Worm (Caenorhabditis elegans) whole organism, L2 larva: ENCODE data around the gene sdz-10.

Experiments
- C34F6.9 ChIP-seq: fragments of 150-350 bp; optimal IDR thresholded peaks from 2 replicates; lab custom pipeline; 2014; ENCODE audit warnings: missing biosample characterization, missing genetic modification characterization
- R02D3.7 ChIP-seq: fragments of 150-350 bp; optimal IDR thresholded peaks from 2 replicates; lab custom pipeline; 2014; ENCODE audit warnings: missing biosample characterization, missing genetic modification characterization
- alr-1 ChIP-seq: fragments of 150-350 bp; optimal IDR thresholded peaks from 2 replicates; lab custom pipeline; 2014; ENCODE audit warnings: missing biosample characterization, missing genetic modification characterization
- aly-2 ChIP-seq: fragments of 150-350 bp; optimal IDR thresholded peaks from 2 replicates; lab custom pipeline; 2014; ENCODE audit warnings: missing biosample characterization, missing genetic modification characterization
- crh-2 ChIP-seq: sonication (generic microtip); optimal IDR thresholded peaks from 2 replicates; lab custom pipeline; 2017; ENCODE audit warnings: missing biosample characterization, missing genetic modification characterization
- dmd-4 ChIP-seq: sonication (generic microtip); optimal IDR thresholded peaks from 2 replicates; lab custom pipeline; 2017; ENCODE audit warnings: missing biosample characterization, missing genetic modification characterization
- gmeb-1 ChIP-seq: fragments of 150-350 bp; optimal IDR thresholded peaks from 2 replicates; lab custom pipeline; 2014; ENCODE audit warnings: missing biosample characterization, missing genetic modification characterization
- lin-39 ChIP-seq: fragments of 150-350 bp; optimal IDR thresholded peaks from 2 replicates; lab custom pipeline; 2014; ENCODE audit warnings: missing biosample characterization, missing genetic modification reagents, missing genetic modification characterization
- mab-5 ChIP-seq: fragments of 150-350 bp; optimal IDR thresholded peaks from 2 replicates; lab custom pipeline; 2014; ENCODE audit warnings: missing biosample characterization, missing genetic modification characterization
- mbf-1 ChIP-seq: sonication (generic microtip); optimal IDR thresholded peaks from 2 replicates; lab custom pipeline; 2017; ENCODE audit warnings: missing biosample characterization, missing genetic modification characterization
- mdl-1 ChIP-seq, 2 experiments: fragments of 150-350 bp in 1 of 2; sonication (generic microtip) in 1 of 2; optimal IDR thresholded peaks; 2 replicates each; lab custom pipeline; 2017; ENCODE audit warnings: missing biosample characterization in 2 of 2, missing genetic modification characterization in 2 of 2
- nhr-10 ChIP-seq: sonication (generic microtip); optimal IDR thresholded peaks from 2 replicates; lab custom pipeline; 2017; ENCODE audit warnings: missing biosample characterization, missing genetic modification characterization
- nhr-23 ChIP-seq: fragments of 150-350 bp; optimal IDR thresholded peaks from 2 replicates; lab custom pipeline; 2014; ENCODE audit warnings: missing biosample characterization, missing genetic modification reagents, missing genetic modification characterization
- nhr-237 ChIP-seq: fragments of 150-350 bp; optimal IDR thresholded peaks from 2 replicates; lab custom pipeline; 2014; ENCODE audit warnings: missing biosample characterization, missing genetic modification characterization
- nhr-6 ChIP-seq: fragments of 150-350 bp; optimal IDR thresholded peaks from 2 replicates; lab custom pipeline; 2014; ENCODE audit warnings: missing biosample characterization, missing genetic modification characterization
- sma-3 ChIP-seq: sonication (generic microtip); optimal IDR thresholded peaks from 2 replicates; lab custom pipeline; 2016; ENCODE audit warnings: missing genetic modification reagents, missing genetic modification characterization, missing compliant biosample characterization
- sma-9 ChIP-seq, 2 experiments: fragments of 150-350 bp in 1 of 2; sonication (generic microtip) in 1 of 2; optimal IDR thresholded peaks; 2 replicates each; lab custom pipeline; 2014 to 2016; ENCODE audit warnings: missing genetic modification characterization in 2 of 2, mild to moderate bottlenecking in 1 of 2, missing biosample characterization in 1 of 2, missing compliant biosample characterization in 1 of 2, missing genetic modification reagents in 1 of 2, moderate library complexity in 1 of 2
- snpc-4 ChIP-seq: fragments of 150-350 bp; optimal IDR thresholded peaks from 2 replicates; lab custom pipeline; 2014; ENCODE audit warnings: missing biosample characterization, missing genetic modification characterization
- unc-39 ChIP-seq: fragments of 150-350 bp; optimal IDR thresholded peaks from 2 replicates; lab custom pipeline; 2014; ENCODE audit warnings: missing biosample characterization, missing genetic modification characterization
- unc-55 ChIP-seq: fragments of 150-350 bp; sonication (generic microtip); optimal IDR thresholded peaks from 3 replicates; lab custom pipeline; 2014; ENCODE audit warnings: missing biosample characterization, missing genetic modification reagents, missing genetic modification characterization
- unc-62 ChIP-seq: fragments of 150-350 bp; optimal IDR thresholded peaks from 2 replicates; lab custom pipeline; 2014; ENCODE audit warnings: missing biosample characterization, missing genetic modification reagents, missing genetic modification characterization
- zag-1 ChIP-seq: fragments of 150-350 bp; optimal IDR thresholded peaks from 2 replicates; lab custom pipeline; 2014; ENCODE audit warnings: missing biosample characterization, missing genetic modification characterization
- ztf-1 ChIP-seq: fragments of 200-800 bp; sonication (Bioruptor generic); conservative IDR thresholded peaks from 2 replicates; pipeline ENCODE4 v1.3.6; 2022; ENCODE audit warnings: missing genetic modification characterization, missing compliant biosample characterization
- ztf-4 ChIP-seq: fragments of 150-350 bp; optimal IDR thresholded peaks from 2 replicates; lab custom pipeline; 2014; ENCODE audit warnings: missing biosample characterization, missing genetic modification characterization

The sdz-10 gene

ce11 chrII:2730647-2731046 lies 41.4 kb downstream of the sdz-10 start:
- TF ChIP-seq gmeb-1 = no peak

ce11 chrII:2726774-2727173 lies 45.3 kb downstream of the sdz-10 start:
- TF ChIP-seq zag-1 (tag; lab: Kevin White, UChicago) = no peak
- peak; percentile 1 for TF ChIP-seq C34F6.9 (tag; lab: Kevin White, UChicago)
- TF ChIP-seq, all 48 proteins: peak for 1

- TF ChIP-seq dmd-4 (tag; lab: Kevin White, UChicago) (no peak), mab-5 (no peak), ztf-4 (no peak), nhr-10 (tag; lab: Kevin White, UChicago) (no peak), aly-2 (tag; lab: Kevin White, UChicago) (no peak), nhr-6 (tag; lab: Kevin White, UChicago) (no peak), sma-9 (GFP tag; optimal IDR thresholded peaks at IDR 0.05; lab: Kevin White, UChicago) (no peak), sma-9 (tag; optimal IDR thresholded peaks at IDR 0.05; lab: Kevin White, UChicago) (no peak), unc-39 (no peak), ztf-1 (GFP tag; lab: Robert Waterston, UW) (no peak), mdl-1 (tag; optimal IDR thresholded peaks at IDR 0.05; lab: Kevin White, UChicago) (no peak), nhr-237 (tag; lab: Kevin White, UChicago) (no peak), mbf-1 (tag; lab: Kevin White, UChicago) (no peak), alr-1 (tag; lab: Kevin White, UChicago) (no peak), R02D3.7 (tag; lab: Kevin White, UChicago) (no peak), lin-39 (tag; lab: Kevin White, UChicago) (no peak), crh-2 (no peak), sma-3 (no peak)
These were observed 46.5 kb downstream of the sdz-10 start, which contains the start of the genes T05A8.11 and nep-2 for ce11 chrII:2725561-2725960. Gene T05A8.11, minus strand, starts transcription at chrII:2725661. Gene nep-2, minus strand, starts transcription at chrII:2725752.

ce11 chrII:2721992-2722391 lies 50.1 kb downstream of the sdz-10 start:
- TF ChIP-seq nhr-23 (no peak), unc-55 (GFP tag; lab: Kevin White, UChicago) (no peak), mdl-1 (tag; optimal IDR thresholded peaks at IDR 0.05; lab: Kevin White, UChicago) (no peak), unc-62 (GFP tag; lab: Kevin White, UChicago) (no peak), gmeb-1 (no peak), zag-1 (tag; lab: Kevin White, UChicago) (no peak), snpc-4 (tag; lab: Kevin White, UChicago) (no peak), C34F6.9 (tag; lab: Kevin White, UChicago) (no peak)
